Worm (Caenorhabditis elegans): ENCODE data around the gene sir-2.2.

sir-2.2 gene

ce11 chrX:13307852-13308251 lies 20.0 kb upstream of the sir-2.2 start:
- TF ChIP-seq hmbx-1 (tag; optimal IDR thresholded peaks at IDR 0.05): no peak
- TF ChIP-seq tra-4 (tag; optimal IDR thresholded peaks at IDR 0.05): no peak
- TF ChIP-seq sea-1 (GFP tag; conservative IDR thresholded peaks at IDR 0.05): no peak
- TF ChIP-seq pes-1 (GFP tag; IDR thresholded peaks at IDR 0.05): 0 out of 2 replicates have a peak, but pooled peaks have one; percentile 21

ce11 chrX:13308745-13309144 lies 19.1 kb upstream of the sir-2.2 start, which contains the start of gene srxa-8:
Gene srxa-8, minus strand, starts transcription at chrX:13308845.
- TF ChIP-seq tbx-11 (GFP tag; IDR thresholded peaks at IDR 0.05) (no peak), B0310.2 (tag; optimal IDR thresholded peaks at IDR 0.05) (no peak), hmbx-1 (tag; optimal IDR thresholded peaks at IDR 0.05) (no peak), hnd-1 (tag; optimal IDR thresholded peaks at IDR 0.05) (no peak), tra-4 (tag; optimal IDR thresholded peaks at IDR 0.05) (no peak), ceh-36 (tag; optimal IDR thresholded peaks at IDR 0.05) (no peak), ets-7 (tag; optimal IDR thresholded peaks at IDR 0.05) (no peak), flt-1 (GFP tag; IDR thresholded peaks at IDR 0.05) (no peak), ceh-13 (GFP tag; optimal IDR thresholded peaks at IDR 0.05) (no peak), pes-1 (GFP tag; IDR thresholded peaks at IDR 0.05) (no peak), tbx-37 (GFP tag; conservative IDR thresholded peaks at IDR 0.05) (no peak)

- no peak for TF ChIP-seq hmg-4 (GFP tag; optimal IDR thresholded peaks at IDR 0.05)
- TF ChIP-seq ceh-36 (tag; optimal IDR thresholded peaks at IDR 0.05): no peak
- TF ChIP-seq ets-7 (tag; optimal IDR thresholded peaks at IDR 0.05): no peak
- TF ChIP-seq ama-1 (optimal IDR thresholded peaks at IDR 0.05): no peak
- TF ChIP-seq B0310.2 (tag; optimal IDR thresholded peaks at IDR 0.05): no peak
- TF ChIP-seq pes-1 (GFP tag; IDR thresholded peaks at IDR 0.05): no peak
- TF ChIP-seq aly-1 (tag; optimal IDR thresholded peaks at IDR 0.05): no peak
- TF ChIP-seq scrt-1 (GFP tag; IDR thresholded peaks at IDR 0.05): no peak
Measured at ce11 chrX:13310763-13311162, 17.1 kb upstream of the sir-2.2 start.

- TF ChIP-seq ceh-13 (GFP tag; optimal IDR thresholded peaks at IDR 0.05) (no peak), hmbx-1 (tag; optimal IDR thresholded peaks at IDR 0.05) (no peak), sea-1 (GFP tag; conservative IDR thresholded peaks at IDR 0.05) (no peak), ama-1 (optimal IDR thresholded peaks at IDR 0.05) (no peak)
Measured at ce11 chrX:13311641-13312423, 16.0 kb upstream of the sir-2.2 start, which contains the start of gene F46G10.1. Gene F46G10.1, minus strand, starts transcription at chrX:13311755.

ce11 chrX:13315093-13315492 lies 12.8 kb upstream of the sir-2.2 start:
- TF ChIP-seq hmbx-1 (tag; optimal IDR thresholded peaks at IDR 0.05) (no peak), sea-1 (GFP tag; conservative IDR thresholded peaks at IDR 0.05) (no peak), tbx-37 (GFP tag; conservative IDR thresholded peaks at IDR 0.05) (no peak), scrt-1 (GFP tag; IDR thresholded peaks at IDR 0.05) (no peak), pes-1 (GFP tag; IDR thresholded peaks at IDR 0.05) (no peak), hnd-1 (tag; optimal IDR thresholded peaks at IDR 0.05) (no peak), ets-7 (tag; optimal IDR thresholded peaks at IDR 0.05) (no peak), ceh-36 (tag; optimal IDR thresholded peaks at IDR 0.05) (no peak), B0310.2 (tag; optimal IDR thresholded peaks at IDR 0.05) (no peak), aly-1 (tag; optimal IDR thresholded peaks at IDR 0.05) (no peak), hmg-4 (GFP tag; optimal IDR thresholded peaks at IDR 0.05) (no peak), ceh-13 (GFP tag; optimal IDR thresholded peaks at IDR 0.05) (no peak), tra-4 (tag; optimal IDR thresholded peaks at IDR 0.05) (no peak)

- TF ChIP-seq ama-1 (optimal IDR thresholded peaks at IDR 0.05): no peak
Measured at ce11 chrX:13317532-13317931, 10.3 kb upstream of the sir-2.2 start.

- no peak for TF ChIP-seq hmbx-1 (tag; optimal IDR thresholded peaks at IDR 0.05)
- TF ChIP-seq flt-1 (GFP tag; IDR thresholded peaks at IDR 0.05): no peak
- no peak for TF ChIP-seq hnd-1 (tag; optimal IDR thresholded peaks at IDR 0.05)
- TF ChIP-seq tbx-37 (GFP tag; conservative IDR thresholded peaks at IDR 0.05): no peak
- TF ChIP-seq ama-1 (optimal IDR thresholded peaks at IDR 0.05): no peak
- no peak for TF ChIP-seq scrt-1 (GFP tag; IDR thresholded peaks at IDR 0.05)
- no peak for TF ChIP-seq B0310.2 (tag; optimal IDR thresholded peaks at IDR 0.05)
- TF ChIP-seq sea-1 (GFP tag; conservative IDR thresholded peaks at IDR 0.05): no peak
- TF ChIP-seq ceh-36 (tag; optimal IDR thresholded peaks at IDR 0.05): no peak
- no peak for TF ChIP-seq ceh-13 (GFP tag; optimal IDR thresholded peaks at IDR 0.05)
- TF ChIP-seq tbx-11 (GFP tag; IDR thresholded peaks at IDR 0.05): no peak
- no peak for TF ChIP-seq pes-1 (GFP tag; IDR thresholded peaks at IDR 0.05)
- TF ChIP-seq F13C5.2 (tag; optimal IDR thresholded peaks at IDR 0.05): no peak
- no peak for TF ChIP-seq hmg-4 (GFP tag; optimal IDR thresholded peaks at IDR 0.05)
- TF ChIP-seq aly-1 (tag; optimal IDR thresholded peaks at IDR 0.05): no peak
- no peak for TF ChIP-seq ets-7 (tag; optimal IDR thresholded peaks at IDR 0.05)
- TF ChIP-seq tra-4 (tag; optimal IDR thresholded peaks at IDR 0.05): no peak
Measured at ce11 chrX:13318316-13318715, 9.6 kb upstream of the sir-2.2 start.

- TF ChIP-seq B0310.2 (tag; optimal IDR thresholded peaks at IDR 0.05) (no peak), F13C5.2 (tag; optimal IDR thresholded peaks at IDR 0.05) (no peak), tbx-37 (GFP tag; conservative IDR thresholded peaks at IDR 0.05) (no peak), pes-1 (GFP tag; IDR thresholded peaks at IDR 0.05) (no peak), flt-1 (GFP tag; IDR thresholded peaks at IDR 0.05) (no peak), hmbx-1 (tag; optimal IDR thresholded peaks at IDR 0.05) (no peak), tra-4 (tag; optimal IDR thresholded peaks at IDR 0.05) (no peak), scrt-1 (GFP tag; IDR thresholded peaks at IDR 0.05) (no peak), ceh-13 (GFP tag; optimal IDR thresholded peaks at IDR 0.05) (no peak), tbx-11 (GFP tag; IDR thresholded peaks at IDR 0.05) (no peak), aly-1 (tag; optimal IDR thresholded peaks at IDR 0.05) (no peak), sea-1 (GFP tag; conservative IDR thresholded peaks at IDR 0.05) (no peak), hnd-1 (tag; optimal IDR thresholded peaks at IDR 0.05) (no peak), hmg-4 (GFP tag; optimal IDR thresholded peaks at IDR 0.05) (no peak), ama-1 (optimal IDR thresholded peaks at IDR 0.05) (no peak), ets-7 (tag; optimal IDR thresholded peaks at IDR 0.05) (no peak), ceh-36 (tag; optimal IDR thresholded peaks at IDR 0.05) (no peak)
Measured at ce11 chrX:13320575-13320974, 7.3 kb upstream of the sir-2.2 start.

Data from whole organism, early embryonic.